Fruit fly (Drosophila melanogaster) whole organism, embryonic: ENCODE results near the gene gry.

ENCODE experiments used
- CG10431 ChIP-seq: fragments of 200-800 bp; sonication (Bioruptor generic); optimal IDR thresholded peaks from 3 replicates; lab custom pipeline; 2018; ENCODE audit warnings: missing biosample characterization, mild to moderate bottlenecking, missing genetic modification characterization
- CG10959 ChIP-seq: fragments of 200-800 bp; sonication (Bioruptor generic); IDR thresholded peaks from 2 replicates; pipeline ENCODE4 v1.3.6; 2022; ENCODE audit warnings: missing biosample characterization, missing genetic modification characterization
- CG11093 ChIP-seq: fragments of 200-800 bp; sonication (Bioruptor generic); IDR thresholded peaks from 3 replicates; pipeline ENCODE4 v1.3.6; 2022; ENCODE audit warnings: missing biosample characterization, missing genetic modification characterization
- CG12299 ChIP-seq: fragments of 200-800 bp; sonication (Bioruptor generic); optimal IDR thresholded peaks from 2 replicates; lab custom pipeline; 2018; ENCODE audit warnings: missing biosample characterization, mild to moderate bottlenecking, missing genetic modification characterization
- CG12391 ChIP-seq: fragments of 200-800 bp; sonication (Bioruptor generic); optimal IDR thresholded peaks from 3 replicates; lab custom pipeline; 2018; ENCODE audit warnings: missing biosample characterization, mild to moderate bottlenecking, missing genetic modification characterization, moderate library complexity
- CG13287 ChIP-seq: fragments of 200-800 bp; sonication (Bioruptor generic); IDR thresholded peaks from 2 replicates; pipeline ENCODE4 v1.3.6; 2022; ENCODE audit warnings: missing biosample characterization, missing genetic modification characterization; ENCODE audit not compliant: partially characterized antibody
- CG13775 ChIP-seq: fragments of 200-800 bp; sonication (Bioruptor generic); optimal IDR thresholded peaks from 3 replicates; lab custom pipeline; 2017; ENCODE audit warnings: missing biosample characterization, mild to moderate bottlenecking, missing genetic modification characterization
- CG15479 ChIP-seq: fragments of 200-800 bp; sonication (Bioruptor generic); optimal IDR thresholded peaks from 3 replicates; lab custom pipeline; 2019; ENCODE audit warnings: missing biosample characterization, mild to moderate bottlenecking, missing genetic modification characterization, moderate library complexity
- CG1647 ChIP-seq: fragments of 200-800 bp; sonication (Bioruptor generic); optimal IDR thresholded peaks from 3 replicates; lab custom pipeline; 2016; ENCODE audit warnings: missing biosample characterization, missing genetic modification characterization
- CG18764 ChIP-seq: fragments of 200-800 bp; sonication (Bioruptor generic); optimal IDR thresholded peaks from 3 replicates; lab custom pipeline; 2016; ENCODE audit warnings: missing biosample characterization, missing genetic modification characterization
- CG31365 ChIP-seq: fragments of 200-800 bp; sonication (Bioruptor generic); optimal IDR thresholded peaks from 2 replicates; lab custom pipeline; 2018; ENCODE audit warnings: missing biosample characterization, mild to moderate bottlenecking, missing genetic modification characterization
- CG31388 ChIP-seq: fragments of 200-800 bp; sonication (Bioruptor generic); optimal IDR thresholded peaks from 2 replicates; lab custom pipeline; 2016; ENCODE audit warnings: missing biosample characterization, missing genetic modification characterization
- CG32772 ChIP-seq: fragments of 200-800 bp; sonication (Bioruptor generic); IDR thresholded peaks from 2 replicates; pipeline ENCODE4 v1.3.6; 2022; ENCODE audit warnings: missing biosample characterization, missing genetic modification characterization
- CG6175 ChIP-seq: fragments of 200-800 bp; sonication (Bioruptor generic); IDR thresholded peaks from 3 replicates; pipeline ENCODE4 v1.3.6; 2022; ENCODE audit warnings: missing biosample characterization, missing genetic modification characterization
- CG6272 ChIP-seq: fragments of 200-800 bp; sonication (Bioruptor generic); IDR thresholded peaks from 2 replicates; pipeline ENCODE4 v1.3.6; 2022; ENCODE audit warnings: missing biosample characterization, missing genetic modification characterization
- CG7372 ChIP-seq: fragments of 200-800 bp; sonication (Bioruptor generic); IDR thresholded peaks from 2 replicates; pipeline ENCODE4 v1.3.6; 2022; ENCODE audit warnings: missing biosample characterization, missing genetic modification characterization
- Camta ChIP-seq: fragments of 200-800 bp; sonication (Bioruptor generic); optimal IDR thresholded peaks from 2 replicates; lab custom pipeline; 2016; ENCODE audit warnings: missing biosample characterization, missing genetic modification characterization
- Chrac-16 ChIP-seq: fragments of 200-800 bp; sonication (Bioruptor generic); optimal IDR thresholded peaks from 3 replicates; lab custom pipeline; 2016; ENCODE audit warnings: missing biosample characterization, missing genetic modification characterization
- CoRest ChIP-seq: fragments of 200-800 bp; sonication (Bioruptor generic); optimal IDR thresholded peaks from 3 replicates; lab custom pipeline; 2018; ENCODE audit warnings: missing biosample characterization, mild to moderate bottlenecking, missing genetic modification characterization, moderate library complexity
- CrebB ChIP-seq: fragments of 200-800 bp; sonication (Bioruptor generic); optimal IDR thresholded peaks from 3 replicates; lab custom pipeline; 2018; ENCODE audit warnings: missing biosample characterization, mild to moderate bottlenecking, missing genetic modification characterization
- Dad ChIP-seq: fragments of 200-800 bp; sonication (Bioruptor generic); optimal IDR thresholded peaks from 3 replicates; lab custom pipeline; 2016; ENCODE audit warnings: missing biosample characterization, missing genetic modification characterization
- Deaf1 ChIP-seq: fragments of 200-800 bp; optimal IDR thresholded peaks from 3 replicates; lab custom pipeline; 2019; ENCODE audit warnings: missing biosample characterization, mild to moderate bottlenecking, missing genetic modification characterization, moderate library complexity
- Dek ChIP-seq: fragments of 200-800 bp; sonication (Bioruptor generic); optimal IDR thresholded peaks from 3 replicates; lab custom pipeline; 2019; ENCODE audit warnings: missing biosample characterization, mild to moderate bottlenecking, missing genetic modification characterization, moderate library complexity
- Dip2 ChIP-seq: fragments of 200-800 bp; sonication (Bioruptor generic); IDR thresholded peaks from 2 replicates; pipeline ENCODE4 v1.3.6; 2022; ENCODE audit warnings: missing biosample characterization, missing genetic modification characterization
- Dip3 ChIP-seq: fragments of 200-800 bp; sonication (Bioruptor generic); optimal IDR thresholded peaks from 3 replicates; lab custom pipeline; 2016; ENCODE audit warnings: missing biosample characterization, missing genetic modification characterization
- HLH4C ChIP-seq: fragments of 200-800 bp; sonication (Bioruptor generic); IDR thresholded peaks from 3 replicates; pipeline ENCODE4 v1.3.6; 2022; ENCODE audit warnings: missing biosample characterization, missing genetic modification characterization; ENCODE audit not compliant: partially characterized antibody
- Hsf ChIP-seq: fragments of 200-800 bp; sonication (Bioruptor generic); optimal IDR thresholded peaks from 3 replicates; lab custom pipeline; 2016; ENCODE audit warnings: missing biosample characterization, missing genetic modification characterization
- Max ChIP-seq: fragments of 200-800 bp; sonication (Bioruptor generic); optimal IDR thresholded peaks from 2 replicates; lab custom pipeline; 2016; ENCODE audit warnings: missing biosample characterization, mild to moderate bottlenecking, missing genetic modification characterization
- Oaz ChIP-seq: fragments of 200-800 bp; sonication (Bioruptor generic); IDR thresholded peaks from 2 replicates; pipeline ENCODE4 v1.3.6; 2022; ENCODE audit warnings: missing biosample characterization, missing genetic modification characterization
- Rx ChIP-seq: fragments of 200-800 bp; sonication (Bioruptor generic); IDR thresholded peaks from 2 replicates; pipeline ENCODE4 v1.3.6; 2022; ENCODE audit warnings: missing biosample characterization, missing genetic modification characterization
- Sin3A ChIP-seq: fragments of >200 bp; optimal IDR thresholded peaks from 2 replicates; lab custom pipeline; 2018
- Taf1 ChIP-seq: fragments of 200-800 bp; sonication (Bioruptor generic); IDR thresholded peaks from 2 replicates; pipeline ENCODE4 v1.3.6; 2022; ENCODE audit warnings: missing biosample characterization, missing genetic modification characterization
- ab ChIP-seq: fragments of 200-800 bp; sonication (Bioruptor generic); optimal IDR thresholded peaks from 2 replicates; lab custom pipeline; 2016; ENCODE audit warnings: missing biosample characterization, missing genetic modification characterization
- ap ChIP-seq: fragments of 200-800 bp; sonication (Bioruptor generic); IDR thresholded peaks from 2 replicates; pipeline ENCODE4 v1.3.6; 2022; ENCODE audit warnings: missing biosample characterization, missing genetic modification characterization
- bab2 ChIP-seq: fragments of 200-800 bp; sonication (Bioruptor generic); optimal IDR thresholded peaks from 2 replicates; lab custom pipeline; 2016; ENCODE audit warnings: missing biosample characterization, missing genetic modification characterization
- bsh ChIP-seq, 2 experiments: fragments of 200-800 bp; sonication (Bioruptor generic); optimal IDR thresholded peaks; 2 replicates each; lab custom pipeline; 2017 to 2018; ENCODE audit warnings: mild to moderate bottlenecking in 2 of 2, missing biosample characterization in 2 of 2, missing genetic modification characterization in 2 of 2, moderate library complexity in 1 of 2
- corto ChIP-seq: fragments of 200-800 bp; sonication (Bioruptor generic); optimal IDR thresholded peaks from 2 replicates; lab custom pipeline; 2016; ENCODE audit warnings: missing biosample characterization, mild to moderate bottlenecking, missing genetic modification characterization, moderate library complexity
- dysf ChIP-seq: fragments of 200-800 bp; sonication (Bioruptor generic); IDR thresholded peaks from 3 replicates; pipeline ENCODE4 v1.3.6; 2022; ENCODE audit warnings: missing biosample characterization, missing genetic modification characterization
- emc ChIP-seq: fragments of 200-800 bp; sonication (Bioruptor generic); optimal IDR thresholded peaks from 2 replicates; lab custom pipeline; 2016; ENCODE audit warnings: missing biosample characterization, missing genetic modification characterization
- gce ChIP-seq: fragments of 200-800 bp; sonication (Bioruptor generic); IDR thresholded peaks from 3 replicates; pipeline ENCODE4 v1.3.6; 2022; ENCODE audit warnings: missing biosample characterization, missing genetic modification characterization
- grau ChIP-seq: fragments of 200-800 bp; optimal IDR thresholded peaks from 3 replicates; lab custom pipeline; 2019; ENCODE audit warnings: missing biosample characterization, mild to moderate bottlenecking, missing genetic modification characterization, moderate library complexity
- hth ChIP-seq: fragments of >200 bp; optimal IDR thresholded peaks from 2 replicates; lab custom pipeline; 2017; ENCODE audit warnings: inconsistent platforms
- lov ChIP-seq, 2 experiments: fragments of 200-800 bp in 1 of 2; fragments of >200 bp in 1 of 2; sonication (Bioruptor generic) in 1 of 2; IDR thresholded peaks in 1 of 2; optimal IDR thresholded peaks in 1 of 2; 2 replicates in 1 of 2; 3 replicates in 1 of 2; pipeline versions ENCODE4 v1.3.6 to Lab custom; 2017 to 2022; ENCODE audit warnings: missing biosample characterization in 1 of 2, missing genetic modification characterization in 1 of 2
- oc ChIP-seq: fragments of 200-800 bp; sonication (Bioruptor generic); optimal IDR thresholded peaks from 2 replicates; lab custom pipeline; 2018; ENCODE audit warnings: missing biosample characterization, mild to moderate bottlenecking, missing genetic modification characterization, moderate library complexity
- p53 ChIP-seq: fragments of 200-800 bp; sonication (Bioruptor generic); optimal IDR thresholded peaks from 2 replicates; lab custom pipeline; 2016; ENCODE audit warnings: missing biosample characterization, missing genetic modification characterization
- repo ChIP-seq: fragments of 200-800 bp; sonication (Bioruptor generic); optimal IDR thresholded peaks from 2 replicates; lab custom pipeline; 2016; ENCODE audit warnings: missing biosample characterization, missing genetic modification characterization
- sisA ChIP-seq: fragments of 200-800 bp; sonication (Bioruptor generic); IDR thresholded peaks from 2 replicates; pipeline ENCODE4 v1.3.6; 2022; ENCODE audit warnings: missing biosample characterization, missing genetic modification characterization
- trem ChIP-seq: fragments of 200-800 bp; optimal IDR thresholded peaks from 3 replicates; lab custom pipeline; 2019; ENCODE audit warnings: missing biosample characterization, mild to moderate bottlenecking, missing genetic modification characterization, moderate library complexity
- trh ChIP-seq: fragments of 200-800 bp; sonication (Bioruptor generic); optimal IDR thresholded peaks from 2 replicates; lab custom pipeline; 2016; ENCODE audit warnings: missing biosample characterization, missing genetic modification characterization
- vfl ChIP-seq: fragments of 200-800 bp; sonication (Bioruptor generic); optimal IDR thresholded peaks from 2 replicates; lab custom pipeline; 2016; ENCODE audit warnings: missing biosample characterization, missing genetic modification characterization

gry gene

DNA sequence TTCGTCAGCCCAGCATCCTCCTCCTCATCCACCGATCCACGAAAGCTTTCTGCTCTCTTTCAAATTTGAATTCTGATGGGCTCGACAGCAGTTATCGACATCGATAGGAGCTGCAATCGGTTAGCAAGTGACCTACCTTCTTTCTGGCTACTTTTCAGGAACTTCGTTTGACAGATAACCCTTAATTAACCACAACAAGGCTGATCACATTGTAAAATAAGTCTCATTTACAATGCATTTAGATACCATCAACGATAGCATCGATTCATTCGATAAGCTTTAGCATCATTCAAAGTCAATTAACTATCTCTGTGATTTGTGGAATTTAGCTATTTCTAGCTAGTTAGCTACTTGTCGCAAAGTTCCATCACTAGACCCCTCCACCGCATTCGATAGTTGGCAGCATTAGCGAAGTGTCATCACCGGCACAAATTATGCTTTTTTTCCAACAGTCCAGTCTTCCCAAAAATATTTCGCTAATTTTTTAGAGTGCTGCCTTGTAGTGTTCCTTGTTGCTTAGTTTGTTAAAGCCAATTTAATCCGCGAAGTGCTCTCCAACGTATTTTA lies 20.3 kb upstream of the gry start, which contains the start of the genes MnM and Girdin (continued):
- no peak for TF ChIP-seq ap (GFP tag; lab: Robert Waterston, UW)
- peak; percentile 75 for TF ChIP-seq CG12391 (tag; lab: Kevin White, UChicago)
- peak; percentile 67; the same call in 2 of the 3 replicates for TF ChIP-seq CG6175
- peak; percentile 61 for TF ChIP-seq Chrac-16 (GFP tag; lab: Kevin White, UChicago)
- peak; percentile 41; the same call in 1 of the 2 replicates for TF ChIP-seq CG6272 (GFP tag; lab: Robert Waterston, UW)
- TF ChIP-seq hth (lab: Kevin White, UChicago): no peak
- TF ChIP-seq trem: peak; percentile 91
- TF ChIP-seq CG10959 (GFP tag; lab: Robert Waterston, UW): no peak
- peak; percentile 45 for TF ChIP-seq ab (GFP tag; lab: Kevin White, UChicago)
- 0 out of 2 replicates have a peak, but pooled peaks have one; percentile 11 for TF ChIP-seq CG7372 (GFP tag; lab: Robert Waterston, UW)
- no peak for TF ChIP-seq lov (optimal IDR thresholded peaks at IDR 0.05; lab: Kevin White, UChicago)
- no peak for TF ChIP-seq lov (GFP tag; IDR thresholded peaks at IDR 0.05; lab: Robert Waterston, UW)
- peak; percentile 54 for TF ChIP-seq repo
- TF ChIP-seq CG13775 (GFP tag; lab: Kevin White, UChicago): peak; percentile 71
- TF ChIP-seq CG12299 (tag; lab: Kevin White, UChicago): no peak
- peak; percentile 17 for TF ChIP-seq trh
- TF ChIP-seq Dip3: peak; percentile 73
- peak; percentile 40 for TF ChIP-seq p53 (GFP tag; lab: Kevin White, UChicago)
- peak; percentile 81 for TF ChIP-seq CoRest (tag; lab: Kevin White, UChicago)
- TF ChIP-seq CG13287: peak; percentile 89
- no peak for TF ChIP-seq CG11093 (GFP tag; lab: Robert Waterston, UW)
- no peak for TF ChIP-seq oc (tag; lab: Kevin White, UChicago)
- TF ChIP-seq sisA: peak; percentile 56
- peak; percentile 44; the same call in 1 of the 2 replicates for TF ChIP-seq CG32772 (GFP tag; lab: Robert Waterston, UW)
- TF ChIP-seq bab2 (GFP tag; lab: Kevin White, UChicago): peak; percentile 73
- TF ChIP-seq CG10431 (GFP tag; lab: Kevin White, UChicago): no peak
- TF ChIP-seq Sin3A (lab: Kevin White, UChicago): peak; percentile 99
- no peak for TF ChIP-seq Dip2 (GFP tag; lab: Robert Waterston, UW)
- TF ChIP-seq grau (tag; lab: Kevin White, UChicago): peak; percentile 74
- TF ChIP-seq CG15479 (GFP tag; lab: Kevin White, UChicago): no peak
- TF ChIP-seq CG31388 (GFP tag; lab: Kevin White, UChicago): peak; percentile 17
- TF ChIP-seq Dad (GFP tag; lab: Kevin White, UChicago): peak; percentile 60
- no peak for TF ChIP-seq Taf1 (GFP tag; lab: Robert Waterston, UW)
- TF ChIP-seq corto (GFP tag; lab: Kevin White, UChicago): no peak
- TF ChIP-seq vfl (GFP tag; lab: Kevin White, UChicago): peak; percentile 56
- peak in 1 of 2 experiments; percentile 41 for TF ChIP-seq bsh (GFP tag; optimal IDR thresholded peaks at IDR 0.05; lab: Kevin White, UChicago)
- TF ChIP-seq emc (GFP tag; lab: Kevin White, UChicago): peak; percentile 26
- peak; percentile 64; the same call in 2 of the 3 replicates for TF ChIP-seq dysf (GFP tag; lab: Robert Waterston, UW)
- peak; percentile 43 for TF ChIP-seq Max (GFP tag; lab: Kevin White, UChicago)
- TF ChIP-seq HLH4C (GFP tag; lab: Robert Waterston, UW): peak; percentile 88
- TF ChIP-seq Hsf (GFP tag; lab: Kevin White, UChicago): peak; percentile 77
- peak; percentile 29 for TF ChIP-seq Dek
- TF ChIP-seq CG18764 (GFP tag; lab: Kevin White, UChicago): peak; percentile 32
- TF ChIP-seq Rx (GFP tag; lab: Robert Waterston, UW): no peak
- TF ChIP-seq Oaz: no peak
- peak; percentile 39 for TF ChIP-seq Camta (GFP tag; lab: Kevin White, UChicago)
- TF ChIP-seq Deaf1 (tag; lab: Kevin White, UChicago): no peak
- no peak for TF ChIP-seq gce (GFP tag; lab: Robert Waterston, UW)
- peak; percentile 23 for TF ChIP-seq CG1647 (GFP tag; lab: Kevin White, UChicago)
- peak; percentile 12 for TF ChIP-seq CrebB (tag; lab: Kevin White, UChicago)
- TF ChIP-seq CG31365 (tag; lab: Kevin White, UChicago): no peak
